Worm (Caenorhabditis elegans) whole organism, L1 larva: ENCODE data around the gene Y69A2AR.46.

Experiments
- C04F5.9 ChIP-seq: sonication (generic microtip); optimal IDR thresholded peaks from 2 replicates; lab custom pipeline; 2016; ENCODE audit warnings: missing genetic modification characterization, missing compliant biosample characterization
- C16A3.4 ChIP-seq: fragments of 150-350 bp; optimal IDR thresholded peaks from 2 replicates; lab custom pipeline; 2014; ENCODE audit warnings: missing biosample characterization, missing genetic modification characterization
- F16B12.6 ChIP-seq: fragments of 150-350 bp; optimal IDR thresholded peaks from 2 replicates; lab custom pipeline; 2014; ENCODE audit warnings: missing biosample characterization, missing genetic modification characterization
- alr-1 ChIP-seq: fragments of 200-800 bp; sonication (Bioruptor generic); optimal IDR thresholded peaks from 2 replicates; lab custom pipeline; 2018; ENCODE audit warnings: borderline replicate concordance, mild to moderate bottlenecking, missing genetic modification characterization, missing compliant biosample characterization
- aly-2 ChIP-seq: fragments of 150-350 bp; optimal IDR thresholded peaks from 2 replicates; lab custom pipeline; 2014; ENCODE audit warnings: missing biosample characterization, missing genetic modification characterization
- dpl-1 ChIP-seq, 3 experiments: fragments of 150-350 bp in 2 of 3; sonication (generic microtip) in 1 of 3; optimal IDR thresholded peaks; 2 replicates each; lab custom pipeline; 2014 to 2017; ENCODE audit warnings: missing biosample characterization in 3 of 3, missing genetic modification characterization in 3 of 3, missing genetic modification reagents in 3 of 3
- egl-13 ChIP-seq: sonication (generic microtip); optimal IDR thresholded peaks from 2 replicates; lab custom pipeline; 2016; ENCODE audit warnings: missing genotype, missing genetic modification reagents, missing genetic modification characterization, missing compliant biosample characterization
- egl-27 ChIP-seq, 2 experiments: fragments of 150-350 bp in 1 of 2; sonication (generic microtip); optimal IDR thresholded peaks; 3 replicates each; lab custom pipeline; 2017 to 2018; ENCODE audit warnings: missing biosample characterization in 2 of 2, missing genetic modification characterization in 2 of 2, missing genetic modification reagents in 2 of 2
- elt-2 ChIP-seq: sonication (generic microtip); optimal IDR thresholded peaks from 2 replicates; lab custom pipeline; 2016; ENCODE audit warnings: missing genetic modification characterization, mild to moderate bottlenecking, inconsistent platforms, missing compliant biosample characterization, missing genetic modification reagents
- elt-3 ChIP-seq, 6 experiments: fragments of 150-350 bp in 1 of 6; sonication (generic microtip); optimal IDR thresholded peaks; 2 replicates each; lab custom pipeline; 2017 to 2018; ENCODE audit warnings: missing biosample characterization in 6 of 6, missing genetic modification characterization in 6 of 6, inconsistent platforms in 1 of 6
- ets-5 ChIP-seq: fragments of 200-800 bp; sonication (Bioruptor generic); IDR thresholded peaks from 2 replicates; pipeline ENCODE4 v1.3.6; 2022; ENCODE audit warnings: missing genetic modification characterization, missing compliant biosample characterization
- fkh-10 ChIP-seq: sonication (generic microtip); optimal IDR thresholded peaks from 2 replicates; lab custom pipeline; 2017; ENCODE audit warnings: missing biosample characterization, missing genetic modification reagents, missing genetic modification characterization
- fkh-8 ChIP-seq: sonication (generic microtip); optimal IDR thresholded peaks from 2 replicates; lab custom pipeline; 2016; ENCODE audit warnings: mild to moderate bottlenecking, missing genetic modification characterization, missing compliant biosample characterization
- fos-1 ChIP-seq: fragments of 150-350 bp; optimal IDR thresholded peaks from 2 replicates; lab custom pipeline; 2014; ENCODE audit warnings: missing biosample characterization, missing genetic modification characterization
- hlh-4 ChIP-seq: sonication (generic microtip); optimal IDR thresholded peaks from 2 replicates; lab custom pipeline; 2016; ENCODE audit warnings: mild to moderate bottlenecking, missing genetic modification characterization, missing compliant biosample characterization
- hpl-2 ChIP-seq: fragments of 150-350 bp; optimal IDR thresholded peaks from 2 replicates; lab custom pipeline; 2014; ENCODE audit warnings: missing biosample characterization, missing genetic modification reagents, missing genetic modification characterization
- irx-1 ChIP-seq: sonication (generic microtip); optimal IDR thresholded peaks from 2 replicates; lab custom pipeline; 2016; ENCODE audit warnings: missing genetic modification characterization, missing compliant biosample characterization
- lin-15B ChIP-seq: fragments of 150-350 bp; sonication (generic microtip); optimal IDR thresholded peaks from 3 replicates; lab custom pipeline; 2014; ENCODE audit warnings: missing biosample characterization, missing genetic modification characterization
- mab-9 ChIP-seq: fragments of 200-800 bp; sonication (Bioruptor generic); IDR thresholded peaks from 2 replicates; pipeline ENCODE4 v1.3.6; 2022; ENCODE audit warnings: missing genetic modification reagents, missing genetic modification characterization, missing compliant biosample characterization
- nhr-11 ChIP-seq: fragments of 150-350 bp; optimal IDR thresholded peaks from 2 replicates; lab custom pipeline; 2014; ENCODE audit warnings: missing biosample characterization, missing genetic modification characterization
- nhr-12 ChIP-seq: sonication (generic microtip); optimal IDR thresholded peaks from 2 replicates; lab custom pipeline; 2017; ENCODE audit warnings: missing biosample characterization, missing genetic modification characterization
- nhr-19 ChIP-seq: fragments of 200-800 bp; sonication (Bioruptor generic); conservative IDR thresholded peaks from 2 replicates; pipeline ENCODE4 v1.3.6; 2022; ENCODE audit warnings: missing genetic modification characterization, missing compliant biosample characterization
- nhr-47 ChIP-seq: sonication (generic microtip); optimal IDR thresholded peaks from 2 replicates; lab custom pipeline; 2016; ENCODE audit warnings: mild to moderate bottlenecking, missing genetic modification characterization, moderate library complexity, missing compliant biosample characterization
- nhr-71 ChIP-seq: sonication (generic microtip); optimal IDR thresholded peaks from 2 replicates; lab custom pipeline; 2016; ENCODE audit warnings: mild to moderate bottlenecking, missing genetic modification characterization, moderate library complexity, missing compliant biosample characterization
- nhr-77 ChIP-seq: fragments of 150-350 bp; optimal IDR thresholded peaks from 2 replicates; lab custom pipeline; 2014; ENCODE audit warnings: missing biosample characterization, missing genetic modification characterization
- nhr-84 ChIP-seq: sonication (generic microtip); optimal IDR thresholded peaks from 2 replicates; lab custom pipeline; 2017; ENCODE audit warnings: missing biosample characterization, missing genetic modification characterization
- pax-3 ChIP-seq: fragments of 200-800 bp; sonication (Bioruptor generic); optimal IDR thresholded peaks from 2 replicates; lab custom pipeline; 2018; ENCODE audit warnings: mild to moderate bottlenecking, missing genetic modification characterization, moderate library complexity, missing compliant biosample characterization
- skn-1 ChIP-seq: fragments of 150-350 bp; optimal IDR thresholded peaks from 2 replicates; lab custom pipeline; 2014; ENCODE audit warnings: missing biosample characterization, missing genetic modification characterization
- snpc-4 ChIP-seq: fragments of 150-350 bp; optimal IDR thresholded peaks from 2 replicates; lab custom pipeline; 2014; ENCODE audit warnings: missing biosample characterization, missing genetic modification characterization
- sptf-1 ChIP-seq: fragments of 150-350 bp; optimal IDR thresholded peaks from 2 replicates; lab custom pipeline; 2014; ENCODE audit warnings: missing biosample characterization, missing genetic modification characterization
- swsn-7 ChIP-seq: sonication (generic microtip); optimal IDR thresholded peaks from 2 replicates; lab custom pipeline; 2016; ENCODE audit warnings: missing genetic modification characterization, missing compliant biosample characterization
- tbx-2 ChIP-seq: sonication (generic microtip); optimal IDR thresholded peaks from 2 replicates; lab custom pipeline; 2016; ENCODE audit warnings: missing genetic modification characterization, missing compliant biosample characterization
- tlp-1 ChIP-seq: fragments of 150-350 bp; optimal IDR thresholded peaks from 2 replicates; lab custom pipeline; 2014; ENCODE audit warnings: missing biosample characterization, missing genetic modification characterization
- unc-130 ChIP-seq: fragments of 150-350 bp; optimal IDR thresholded peaks from 2 replicates; lab custom pipeline; 2017; ENCODE audit warnings: missing biosample characterization, missing genetic modification characterization, inconsistent platforms
- unc-86 ChIP-seq: sonication (generic microtip); optimal IDR thresholded peaks from 2 replicates; lab custom pipeline; 2016; ENCODE audit warnings: missing genetic modification characterization, missing compliant biosample characterization
- zip-4 ChIP-seq: fragments of 200-800 bp; sonication (Bioruptor generic); optimal IDR thresholded peaks from 2 replicates; lab custom pipeline; 2018; ENCODE audit warnings: mild to moderate bottlenecking, missing genetic modification characterization, moderate library complexity, missing compliant biosample characterization
- ztf-11 ChIP-seq, 2 experiments: sonication (generic microtip); optimal IDR thresholded peaks; 2 replicates each; lab custom pipeline; 2016 to 2017; ENCODE audit warnings: missing genetic modification characterization in 2 of 2, missing biosample characterization in 1 of 2, missing compliant biosample characterization in 1 of 2

Gene Y69A2AR.46

DNA sequence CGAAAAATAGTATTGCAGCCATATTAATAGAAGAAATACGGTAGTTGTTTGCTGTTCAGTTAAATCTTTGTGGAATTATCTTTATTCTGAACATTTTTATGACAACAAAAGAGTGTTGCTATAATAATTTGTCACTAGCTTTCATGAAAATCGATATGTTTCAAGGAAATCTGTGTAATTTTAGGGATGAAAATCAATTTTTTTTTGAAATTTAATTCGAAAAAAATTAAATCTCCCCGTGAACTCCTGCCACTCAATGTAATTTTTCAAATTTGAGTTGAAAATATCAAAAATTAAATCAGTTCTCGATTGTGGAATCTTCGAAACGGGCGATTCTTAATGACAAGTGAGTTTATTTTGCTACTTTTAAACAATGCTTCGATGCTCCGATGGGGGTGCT is at the start of gene Y69A2AR.46:
Y69A2AR.46 (plus strand) TSS at position 301 of the 400 bp plus-strand sequence.
- TF ChIP-seq C04F5.9 (no peak), sptf-1 (tag; lab: Kevin White, UChicago) (no peak), swsn-7 (tag; lab: Kevin White, UChicago) (no peak), elt-3 (tag; optimal IDR thresholded peaks at IDR 0.05; lab: Kevin White, UChicago) (no peak), alr-1 (tag; lab: Kevin White, UChicago) (no peak), snpc-4 (no peak), nhr-84 (tag; lab: Kevin White, UChicago) (no peak), tbx-2 (tag; lab: Kevin White, UChicago) (no peak), egl-27 (tag; optimal IDR thresholded peaks at IDR 0.05; lab: Kevin White, UChicago) (no peak), fkh-8 (no peak), unc-86 (no peak), tlp-1 (tag; lab: Kevin White, UChicago) (no peak), lin-15B (tag; lab: Kevin White, UChicago) (no peak), nhr-12 (no peak), nhr-47 (tag; lab: Kevin White, UChicago) (no peak), skn-1 (tag; lab: Kevin White, UChicago) (no peak), nhr-19 (GFP tag; lab: Robert Waterston, UW) (no peak)
- TF ChIP-seq, all 84 proteins: peak for 0

DNA sequence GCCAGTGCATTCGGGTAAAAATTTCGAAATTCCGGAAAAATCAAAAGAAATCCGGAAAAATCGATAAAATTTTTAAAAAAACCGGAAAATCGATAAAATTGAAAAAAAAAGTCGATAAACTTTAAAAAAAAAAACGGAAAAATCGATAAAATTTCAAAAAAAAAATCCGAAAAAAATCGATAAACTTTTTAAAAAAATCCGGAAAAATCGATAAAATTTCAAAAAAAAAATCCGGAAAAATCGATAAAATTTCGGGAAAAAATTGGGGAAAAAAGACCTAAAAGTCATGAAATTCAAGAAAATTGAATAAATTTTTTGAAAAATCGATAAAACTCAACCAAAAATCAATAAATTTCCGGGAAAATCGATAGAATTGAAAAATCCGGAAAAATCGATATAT is 34.6 kb upstream of the Y69A2AR.46 start:
- no peak for TF ChIP-seq nhr-77 (tag; lab: Kevin White, UChicago)
- no peak for TF ChIP-seq zip-4

DNA sequence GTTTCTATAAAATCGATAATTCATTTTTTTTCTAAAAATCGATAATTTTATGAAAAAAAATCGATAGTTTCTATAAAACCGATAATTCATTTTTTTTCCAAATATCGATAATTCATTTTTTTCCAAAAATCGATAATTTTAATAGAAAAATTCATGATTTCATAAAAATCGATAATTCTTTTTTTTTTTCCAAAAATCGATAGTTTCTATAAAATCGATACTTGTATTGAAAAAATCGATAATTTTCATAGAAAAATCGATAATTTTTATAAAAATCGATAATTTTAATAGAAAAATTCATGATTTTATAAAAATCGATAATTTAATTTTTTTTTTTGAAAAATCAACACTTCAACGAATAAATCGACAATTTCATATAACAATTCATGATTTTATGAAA is 32.2 kb upstream of the Y69A2AR.46 start:
- TF ChIP-seq ets-5: no peak
- no peak for TF ChIP-seq swsn-7 (tag; lab: Kevin White, UChicago)
- no peak for TF ChIP-seq aly-2 (tag; lab: Kevin White, UChicago)
- TF ChIP-seq nhr-84 (tag; lab: Kevin White, UChicago): no peak
- TF ChIP-seq, all 84 proteins: peak for 0

ce11 chrIV:2530285-2530684 is 31.2 kb upstream of the Y69A2AR.46 start:
- no peak for TF ChIP-seq hpl-2 (GFP tag; lab: Kevin White, UChicago)
- no peak for TF ChIP-seq unc-130 (tag; lab: Kevin White, UChicago)
- no peak for TF ChIP-seq F16B12.6 (tag; lab: Kevin White, UChicago)
- no peak for TF ChIP-seq fos-1
- no peak for TF ChIP-seq zip-4
- no peak for TF ChIP-seq pax-3 (tag; lab: Kevin White, UChicago)
- TF ChIP-seq irx-1 (tag; lab: Kevin White, UChicago): no peak

- TF ChIP-seq nhr-71 (tag; lab: Kevin White, UChicago): no peak
- no peak for TF ChIP-seq swsn-7 (tag; lab: Kevin White, UChicago)
- no peak for TF ChIP-seq egl-13 (tag; lab: Kevin White, UChicago)
- TF ChIP-seq hlh-4 (tag; lab: Kevin White, UChicago): no peak
- TF ChIP-seq mab-9 (GFP tag; lab: Robert Waterston, UW): no peak
- TF ChIP-seq unc-130 (tag; lab: Kevin White, UChicago): no peak
- no peak for TF ChIP-seq nhr-11
- TF ChIP-seq alr-1 (tag; lab: Kevin White, UChicago): no peak
- no peak for TF ChIP-seq dpl-1 (GFP tag; optimal IDR thresholded peaks at IDR 0.05; lab: Kevin White, UChicago)
- TF ChIP-seq fkh-10: no peak
- no peak for TF ChIP-seq C16A3.4
- TF ChIP-seq elt-2: no peak
- no peak for TF ChIP-seq ztf-11 (tag; optimal IDR thresholded peaks at IDR 0.05; lab: Kevin White, UChicago)
Measured at ce11 chrIV:2537741-2538140, 23.7 kb upstream of the Y69A2AR.46 start.
